Worm (Caenorhabditis elegans) whole organism, L1 larva: ENCODE results near the gene acp-1.
A peak's percentile ranks its signal among the peaks of the same experiment; 100 is the strongest.

ENCODE experiments used
- C04F5.9 ChIP-seq: sonication (generic microtip); optimal IDR thresholded peaks from 2 replicates; lab custom pipeline; 2016; ENCODE audit warnings: missing genetic modification characterization, missing compliant biosample characterization
- C16A3.4 ChIP-seq: fragments of 150-350 bp; optimal IDR thresholded peaks from 2 replicates; lab custom pipeline; 2014; ENCODE audit warnings: missing biosample characterization, missing genetic modification characterization
- aha-1 ChIP-seq: fragments of 150-350 bp; optimal IDR thresholded peaks from 2 replicates; lab custom pipeline; 2014; ENCODE audit warnings: missing biosample characterization, missing genetic modification characterization
- aly-2 ChIP-seq: fragments of 150-350 bp; optimal IDR thresholded peaks from 2 replicates; lab custom pipeline; 2014; ENCODE audit warnings: missing biosample characterization, missing genetic modification characterization
- ama-1 ChIP-seq: fragments of 150-350 bp; optimal IDR thresholded peaks from 2 replicates; lab custom pipeline; 2014
- ceh-8 ChIP-seq: fragments of 200-800 bp; sonication (Bioruptor generic); optimal IDR thresholded peaks from 2 replicates; lab custom pipeline; 2018; ENCODE audit warnings: mild to moderate bottlenecking, missing genetic modification characterization, moderate library complexity, missing compliant biosample characterization
- ceh-82 ChIP-seq, 3 experiments: fragments of 150-350 bp in 1 of 3; sonication (generic microtip) in 2 of 3; optimal IDR thresholded peaks; 2 replicates each; lab custom pipeline; 2014 to 2017; ENCODE audit warnings: missing biosample characterization in 3 of 3, missing genetic modification characterization in 3 of 3
- dpl-1 ChIP-seq, 3 experiments: fragments of 150-350 bp in 2 of 3; sonication (generic microtip) in 1 of 3; optimal IDR thresholded peaks; 2 replicates each; lab custom pipeline; 2014 to 2017; ENCODE audit warnings: missing biosample characterization in 3 of 3, missing genetic modification characterization in 3 of 3, missing genetic modification reagents in 3 of 3
- dsc-1 ChIP-seq: sonication (generic microtip); optimal IDR thresholded peaks from 2 replicates; lab custom pipeline; 2016; ENCODE audit warnings: mild to moderate bottlenecking, missing genetic modification characterization, missing compliant biosample characterization
- efl-1 ChIP-seq, 4 experiments: fragments of 150-350 bp; optimal IDR thresholded peaks in 3 of 4; peaks in 1 of 4; 1 replicate in 1 of 4; 2 replicates in 3 of 4; lab custom pipeline; 2014; ENCODE audit warnings: missing biosample characterization in 2 of 4, missing genetic modification characterization in 2 of 4, missing genetic modification reagents in 2 of 4
- efl-3 ChIP-seq: fragments of 200-800 bp; sonication (Bioruptor generic); optimal IDR thresholded peaks from 2 replicates; lab custom pipeline; 2018; ENCODE audit warnings: mild to moderate bottlenecking, missing genetic modification characterization, missing compliant biosample characterization
- egl-13 ChIP-seq: sonication (generic microtip); optimal IDR thresholded peaks from 2 replicates; lab custom pipeline; 2016; ENCODE audit warnings: missing genotype, missing genetic modification reagents, missing genetic modification characterization, missing compliant biosample characterization
- egl-27 ChIP-seq, 2 experiments: fragments of 150-350 bp in 1 of 2; sonication (generic microtip); optimal IDR thresholded peaks; 3 replicates each; lab custom pipeline; 2017 to 2018; ENCODE audit warnings: missing biosample characterization in 2 of 2, missing genetic modification characterization in 2 of 2, missing genetic modification reagents in 2 of 2
- elt-3 ChIP-seq, 6 experiments: fragments of 150-350 bp in 1 of 6; sonication (generic microtip); optimal IDR thresholded peaks; 2 replicates each; lab custom pipeline; 2017 to 2018; ENCODE audit warnings: missing biosample characterization in 6 of 6, missing genetic modification characterization in 6 of 6, inconsistent platforms in 1 of 6
- ets-5 ChIP-seq: fragments of 200-800 bp; sonication (Bioruptor generic); IDR thresholded peaks from 2 replicates; pipeline ENCODE4 v1.3.6; 2022; ENCODE audit warnings: missing genetic modification characterization, missing compliant biosample characterization
- fkh-4 ChIP-seq: sonication (generic microtip); optimal IDR thresholded peaks from 2 replicates; lab custom pipeline; 2016; ENCODE audit warnings: missing compliant biosample characterization, missing genetic modification characterization, borderline replicate concordance
- fkh-8 ChIP-seq: sonication (generic microtip); optimal IDR thresholded peaks from 2 replicates; lab custom pipeline; 2016; ENCODE audit warnings: mild to moderate bottlenecking, missing genetic modification characterization, missing compliant biosample characterization
- irx-1 ChIP-seq: sonication (generic microtip); optimal IDR thresholded peaks from 2 replicates; lab custom pipeline; 2016; ENCODE audit warnings: missing genetic modification characterization, missing compliant biosample characterization
- lin-14 ChIP-seq: fragments of 200-800 bp; sonication (Bioruptor generic); optimal IDR thresholded peaks from 2 replicates; lab custom pipeline; 2018; ENCODE audit warnings: mild to moderate bottlenecking, missing genetic modification characterization, moderate library complexity, missing compliant biosample characterization
- lin-15B ChIP-seq: fragments of 150-350 bp; sonication (generic microtip); optimal IDR thresholded peaks from 3 replicates; lab custom pipeline; 2014; ENCODE audit warnings: missing biosample characterization, missing genetic modification characterization
- lir-3 ChIP-seq: sonication (generic microtip); optimal IDR thresholded peaks from 2 replicates; lab custom pipeline; 2016; ENCODE audit warnings: mild to moderate bottlenecking, missing genetic modification characterization, moderate library complexity, missing compliant biosample characterization; ENCODE audit not compliant: poor library complexity
- lsy-2 ChIP-seq, 2 experiments: fragments of 150-350 bp; optimal IDR thresholded peaks; 2 replicates each; lab custom pipeline; 2014; ENCODE audit warnings: missing biosample characterization in 2 of 2, missing genetic modification characterization in 2 of 2
- mef-2 ChIP-seq: fragments of 150-350 bp; optimal IDR thresholded peaks from 2 replicates; lab custom pipeline; 2014; ENCODE audit warnings: missing biosample characterization, missing genetic modification characterization
- nhr-19 ChIP-seq: fragments of 200-800 bp; sonication (Bioruptor generic); conservative IDR thresholded peaks from 2 replicates; pipeline ENCODE4 v1.3.6; 2022; ENCODE audit warnings: missing genetic modification characterization, missing compliant biosample characterization
- nhr-20 ChIP-seq: sonication (generic microtip); optimal IDR thresholded peaks from 2 replicates; lab custom pipeline; 2016; ENCODE audit warnings: mild to moderate bottlenecking, missing genetic modification characterization, missing compliant biosample characterization
- nhr-237 ChIP-seq: fragments of 150-350 bp; optimal IDR thresholded peaks from 2 replicates; lab custom pipeline; 2014; ENCODE audit warnings: missing biosample characterization, missing genetic modification characterization
- nhr-47 ChIP-seq: sonication (generic microtip); optimal IDR thresholded peaks from 2 replicates; lab custom pipeline; 2016; ENCODE audit warnings: mild to moderate bottlenecking, missing genetic modification characterization, moderate library complexity, missing compliant biosample characterization
- nhr-71 ChIP-seq: sonication (generic microtip); optimal IDR thresholded peaks from 2 replicates; lab custom pipeline; 2016; ENCODE audit warnings: mild to moderate bottlenecking, missing genetic modification characterization, moderate library complexity, missing compliant biosample characterization
- nhr-85 ChIP-seq: sonication (generic microtip); peaks from one replicate; lab custom pipeline; 2016; ENCODE audit warnings: missing genetic modification characterization, inconsistent platforms, missing compliant biosample characterization
- nhr-90 ChIP-seq: sonication (generic microtip); optimal IDR thresholded peaks from 2 replicates; lab custom pipeline; 2016; ENCODE audit warnings: mild to moderate bottlenecking, missing genetic modification characterization, missing compliant biosample characterization; ENCODE audit not compliant: poor library complexity
- pag-3 ChIP-seq: sonication (generic microtip); optimal IDR thresholded peaks from 2 replicates; lab custom pipeline; 2017; ENCODE audit warnings: missing genetic modification characterization, mild to moderate bottlenecking, missing compliant biosample characterization, antibody characterized with exemption, borderline replicate concordance; ENCODE audit not compliant: insufficient read depth
- pqm-1 ChIP-seq: sonication (generic microtip); optimal IDR thresholded peaks from 3 replicates; lab custom pipeline; 2017; ENCODE audit warnings: missing biosample characterization, missing genetic modification characterization
- rnt-1 ChIP-seq: sonication (generic microtip); optimal IDR thresholded peaks from 2 replicates; lab custom pipeline; 2016; ENCODE audit warnings: mild to moderate bottlenecking, missing genetic modification characterization, moderate library complexity, missing compliant biosample characterization
- skn-1 ChIP-seq: fragments of 150-350 bp; optimal IDR thresholded peaks from 2 replicates; lab custom pipeline; 2014; ENCODE audit warnings: missing biosample characterization, missing genetic modification characterization
- snpc-4 ChIP-seq: fragments of 150-350 bp; optimal IDR thresholded peaks from 2 replicates; lab custom pipeline; 2014; ENCODE audit warnings: missing biosample characterization, missing genetic modification characterization
- snu-23 ChIP-seq: sonication (generic microtip); optimal IDR thresholded peaks from 2 replicates; lab custom pipeline; 2016; ENCODE audit warnings: missing genetic modification characterization, missing compliant biosample characterization
- swsn-7 ChIP-seq: sonication (generic microtip); optimal IDR thresholded peaks from 2 replicates; lab custom pipeline; 2016; ENCODE audit warnings: missing genetic modification characterization, missing compliant biosample characterization
- tbx-2 ChIP-seq: sonication (generic microtip); optimal IDR thresholded peaks from 2 replicates; lab custom pipeline; 2016; ENCODE audit warnings: missing genetic modification characterization, missing compliant biosample characterization
- unc-130 ChIP-seq: fragments of 150-350 bp; optimal IDR thresholded peaks from 2 replicates; lab custom pipeline; 2017; ENCODE audit warnings: missing biosample characterization, missing genetic modification characterization, inconsistent platforms
- unc-30 ChIP-seq: sonication (generic microtip); optimal IDR thresholded peaks from 2 replicates; lab custom pipeline; 2017; ENCODE audit warnings: missing biosample characterization, missing genetic modification characterization
- unc-62 ChIP-seq: fragments of 150-350 bp; optimal IDR thresholded peaks from 2 replicates; lab custom pipeline; 2014; ENCODE audit warnings: missing biosample characterization, missing genetic modification reagents, missing genetic modification characterization
- vab-15 ChIP-seq: sonication (generic microtip); optimal IDR thresholded peaks from 2 replicates; lab custom pipeline; 2017; ENCODE audit warnings: missing genotype, mild to moderate bottlenecking, missing genetic modification characterization, missing compliant biosample characterization
- xbp-1 ChIP-seq: sonication (generic microtip); optimal IDR thresholded peaks from 2 replicates; lab custom pipeline; 2016; ENCODE audit warnings: missing genetic modification characterization, missing compliant biosample characterization
- zag-1 ChIP-seq: fragments of 150-350 bp; optimal IDR thresholded peaks from 2 replicates; lab custom pipeline; 2014; ENCODE audit warnings: missing biosample characterization, missing genetic modification characterization
- zip-4 ChIP-seq: fragments of 200-800 bp; sonication (Bioruptor generic); optimal IDR thresholded peaks from 2 replicates; lab custom pipeline; 2018; ENCODE audit warnings: mild to moderate bottlenecking, missing genetic modification characterization, moderate library complexity, missing compliant biosample characterization
- ztf-11 ChIP-seq, 2 experiments: sonication (generic microtip); optimal IDR thresholded peaks; 2 replicates each; lab custom pipeline; 2016 to 2017; ENCODE audit warnings: missing genetic modification characterization in 2 of 2, missing biosample characterization in 1 of 2, missing compliant biosample characterization in 1 of 2
- ztf-4 ChIP-seq: fragments of 150-350 bp; optimal IDR thresholded peaks from 2 replicates; lab custom pipeline; 2014; ENCODE audit warnings: missing biosample characterization, missing genetic modification characterization

The acp-1 gene

ce11 chrX:3393562-3393961, 8.3 kb upstream of the acp-1 start, which contains the start of gene slcf-2:
Gene slcf-2 (plus strand): TSS chrX:3393862.
- TF ChIP-seq nhr-20 (tag; lab: Kevin White, UChicago) (no peak), swsn-7 (no peak), dsc-1 (tag; lab: Kevin White, UChicago) (peak; percentile 71), nhr-19 (GFP tag; lab: Robert Waterston, UW) (no peak)

ce11 chrX:3380167-3380566, 5.1 kb downstream of the acp-1 start, which contains the start of gene ZK563.7:
Gene ZK563.7 (plus strand): TSS chrX:3380467.
- TF ChIP-seq rnt-1 (tag; lab: Kevin White, UChicago): no peak
- TF ChIP-seq elt-3 (tag; optimal IDR thresholded peaks at IDR 0.05; lab: Kevin White, UChicago): no peak
- peak; percentile 43 for TF ChIP-seq nhr-85 (tag; lab: Kevin White, UChicago)
- TF ChIP-seq, all 84 proteins: peak for 1

- TF ChIP-seq tbx-2 (peak; percentile 56), elt-3 (tag; optimal IDR thresholded peaks at IDR 0.05; lab: Kevin White, UChicago) (no peak), dsc-1 (tag; lab: Kevin White, UChicago) (peak; percentile 63), swsn-7 (peak; percentile 54), ama-1 (no peak), egl-13 (tag; lab: Kevin White, UChicago) (peak; percentile 11), zip-4 (GFP tag; lab: Kevin White, UChicago) (no peak), mef-2 (tag; lab: Kevin White, UChicago) (no peak), snu-23 (GFP tag; lab: Kevin White, UChicago) (peak; percentile 59), nhr-47 (peak; percentile 58), snpc-4 (tag; lab: Kevin White, UChicago) (no peak), egl-27 (tag; optimal IDR thresholded peaks at IDR 0.05; lab: Kevin White, UChicago) (no peak), unc-130 (no peak), xbp-1 (tag; lab: Kevin White, UChicago) (peak; percentile 42), lin-14 (GFP tag; lab: Kevin White, UChicago) (peak; percentile 73), lsy-2 (tag; optimal IDR thresholded peaks at IDR 0.05; lab: Kevin White, UChicago) (peak in 1 of 2 experiments; percentile 23), ztf-11 (tag; optimal IDR thresholded peaks at IDR 0.05; lab: Kevin White, UChicago) (peak in 1 of 2 experiments; percentile 56), dpl-1 (GFP tag; optimal IDR thresholded peaks at IDR 0.05; lab: Kevin White, UChicago) (peak in 2 of 3 experiments; percentile 22 to 46), fkh-4 (tag; lab: Kevin White, UChicago) (peak; percentile 52), skn-1 (tag; lab: Kevin White, UChicago) (no peak), nhr-19 (GFP tag; lab: Robert Waterston, UW) (peak; percentile 41), ets-5 (no peak), ceh-82 (tag; optimal IDR thresholded peaks at IDR 0.05; lab: Kevin White, UChicago) (no peak), lir-3 (tag; lab: Kevin White, UChicago) (peak; percentile 77), unc-30 (tag; lab: Kevin White, UChicago) (no peak), lin-15B (no peak), unc-62 (GFP tag; lab: Kevin White, UChicago) (no peak), irx-1 (tag; lab: Kevin White, UChicago) (peak; percentile 18), nhr-237 (tag; lab: Kevin White, UChicago) (no peak), nhr-85 (tag; lab: Kevin White, UChicago) (peak; percentile 80), aha-1 (no peak), ztf-4 (tag; lab: Kevin White, UChicago) (no peak), nhr-71 (tag; lab: Kevin White, UChicago) (peak; percentile 71), C04F5.9 (tag; lab: Kevin White, UChicago) (peak; percentile 18), nhr-90 (tag; lab: Kevin White, UChicago) (peak; percentile 46), efl-3 (no peak), C16A3.4 (tag; lab: Kevin White, UChicago) (peak; percentile 30), efl-1 (optimal IDR thresholded peaks at IDR 0.05; lab: Kevin White, UChicago) (peak; percentile 6 to 11), efl-1 (GFP tag; optimal IDR thresholded peaks at IDR 0.05 in 1 of 2; lab: Kevin White, UChicago) (peak in 1 of 2 experiments; percentile 74), ceh-8 (GFP tag; lab: Kevin White, UChicago) (no peak), fkh-8 (peak; percentile 42), pqm-1 (tag; lab: Kevin White, UChicago) (no peak), pag-3 (tag; lab: Kevin White, UChicago) (no peak), zag-1 (tag; lab: Kevin White, UChicago) (no peak), aly-2 (tag; lab: Kevin White, UChicago) (no peak), vab-15 (peak; percentile 17)
Measured at ce11 chrX:3379114-3379513, 6.1 kb downstream of the acp-1 start, which contains the start of gene sorf-1. Gene sorf-1 (minus strand): TSS chrX:3379248.
